Worm (Caenorhabditis elegans): ENCODE results near the gene sec-3.

DNA sequence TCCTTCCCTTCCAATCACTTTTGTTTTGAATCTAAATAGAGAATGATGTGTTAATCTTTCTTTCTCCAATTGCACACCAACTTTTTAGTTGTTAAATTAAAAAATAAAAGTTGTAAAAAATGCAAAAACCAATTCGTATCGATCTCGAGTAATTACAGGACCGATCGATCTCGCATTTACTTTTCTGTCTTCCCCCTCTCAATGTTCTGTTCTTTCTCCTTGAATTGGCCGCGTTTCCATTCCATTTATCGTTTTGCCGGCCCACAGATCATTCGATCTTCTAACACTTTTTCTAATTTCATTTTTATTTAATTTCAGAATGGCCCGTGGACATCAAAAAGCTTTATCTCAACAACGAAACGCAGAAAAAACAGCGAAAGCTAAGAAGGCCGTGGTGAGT, 35.5 kb upstream of the sec-3 start, which contains the start of gene K10B3.1:
- no peak for TF ChIP-seq nhr-67 (tag; optimal IDR thresholded peaks at IDR 0.05)
- no peak for TF ChIP-seq fkh-10 (GFP tag; optimal IDR thresholded peaks at IDR 0.05)
- TF ChIP-seq elt-3 (tag; optimal IDR thresholded peaks at IDR 0.05), result no peak
- TF ChIP-seq ceh-9 (tag; optimal IDR thresholded peaks at IDR 0.05), result no peak

All from whole organism, L3 larva.